Worm (Caenorhabditis elegans): ENCODE results near the gene nhr-185.

DNA sequence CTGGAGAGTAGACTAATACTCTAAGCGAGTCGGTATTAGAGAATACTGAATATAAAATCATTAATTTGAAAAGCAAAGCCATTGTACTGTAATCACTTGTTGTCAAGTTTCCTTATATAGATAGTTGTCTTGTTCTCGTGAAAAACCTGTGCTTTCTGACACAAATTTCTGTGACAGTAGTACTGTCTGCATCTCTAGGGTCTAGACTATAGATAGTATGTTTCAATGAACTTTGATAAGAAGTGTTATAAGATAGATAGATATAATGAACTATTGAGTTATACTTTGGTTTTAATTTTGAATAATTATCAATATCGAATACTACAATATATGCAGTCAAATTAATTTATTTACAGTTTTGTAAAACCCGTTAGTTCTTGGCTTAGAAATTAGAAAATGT is 3.2 kb downstream of the nhr-185 start, which contains the start of gene ugt-32:
- TF ChIP-seq let-607 (tag; optimal IDR thresholded peaks at IDR 0.05) (no peak), lin-26 (GFP tag; IDR thresholded peaks at IDR 0.05) (no peak), sdz-38 (tag; optimal IDR thresholded peaks at IDR 0.05) (no peak), ama-1 (optimal IDR thresholded peaks at IDR 0.05) (no peak), ama-1 (GFP tag; optimal IDR thresholded peaks at IDR 0.05) (no peak)
